Worm (Caenorhabditis elegans): ENCODE measurements around the gene F14D7.1.

- TF ChIP-seq xnd-1 (tag; optimal IDR thresholded peaks at IDR 0.05) (no peak), nfya-2 (GFP tag; IDR thresholded peaks at IDR 0.05) (no peak), nfya-1 (tag; optimal IDR thresholded peaks at IDR 0.05; ENCODE audit: borderline replicate concordance, insufficient read depth) (no peak), athp-1 (tag; optimal IDR thresholded peaks at IDR 0.05) (no peak), egl-44 (GFP tag; IDR thresholded peaks at IDR 0.05) (no peak), pbrm-1 (GFP tag; IDR thresholded peaks at IDR 0.05) (no peak), ceh-100 (GFP tag; IDR thresholded peaks at IDR 0.05) (no peak)
Observed at ce11 chrV:14294396-14294795, 5.1 kb upstream of the F14D7.1 start, which contains the start of gene F14D7.9.
